Fruit fly (Drosophila melanogaster) whole organism, embryonic: ENCODE results near the gene TTLL4B.

Source experiments
- CG6272 ChIP-seq: fragments of 200-800 bp; sonication (Bioruptor generic); IDR thresholded peaks from 2 replicates; pipeline ENCODE4 v1.3.6; 2022; ENCODE audit warnings: missing biosample characterization, missing genetic modification characterization
- Med ChIP-seq: fragments of 200-800 bp; sonication (Bioruptor generic); peaks from one replicate; lab custom pipeline; 2016; ENCODE audit warnings: missing biosample characterization, missing genetic modification characterization, mild to moderate bottlenecking, inconsistent platforms, moderate library complexity

DNA sequence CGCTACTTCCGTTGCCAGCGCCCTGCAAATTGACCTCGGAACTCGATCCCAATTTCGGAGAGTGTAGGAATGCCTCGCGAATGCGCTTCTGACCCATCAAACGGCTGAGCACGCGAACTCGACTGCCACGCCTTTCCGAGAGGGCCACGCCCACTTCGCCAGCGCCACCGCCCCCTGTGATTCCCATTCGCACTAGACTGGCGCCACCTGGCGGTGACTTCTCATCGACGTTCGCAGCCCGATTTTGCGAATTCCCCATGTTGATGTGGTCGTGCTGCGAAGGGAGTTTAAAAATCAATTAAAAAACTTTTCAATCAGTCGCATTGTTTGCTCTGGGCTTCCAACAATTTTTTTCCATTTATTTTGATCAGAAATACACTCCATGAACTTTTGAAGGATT lies 30.9 kb downstream of the TTLL4B start:
- TF ChIP-seq Med (GFP tag; lab: Kevin White, UChicago) (no peak), CG6272 (peak; percentile 15; the same call in 1 of the 2 replicates)
